Worm (Caenorhabditis elegans): ENCODE results near the gene pqn-32.

Gene pqn-32

ce11 chrII:13073102-13073501 lies 34.7 kb upstream of the pqn-32 start, which contains the start of gene F42G4.5 (continued):
- TF ChIP-seq nhr-111 (GFP tag; optimal IDR thresholded peaks at IDR 0.05) (no peak), pqm-1 (tag; optimal IDR thresholded peaks at IDR 0.05) (peak; percentile 97), F49E8.2 (tag; optimal IDR thresholded peaks at IDR 0.05; ENCODE audit: borderline replicate concordance) (no peak), snpc-4 (tag; optimal IDR thresholded peaks at IDR 0.05) (no peak), mdl-1 (tag; optimal IDR thresholded peaks at IDR 0.05) (peak in 1 of 2 experiments; percentile 17), lir-3 (tag; optimal IDR thresholded peaks at IDR 0.05) (no peak), mxl-2 (GFP tag; conservative IDR thresholded peaks at IDR 0.05) (no peak), unc-62 (GFP tag; optimal IDR thresholded peaks at IDR 0.05 in 1 of 2) (no peak), unc-62 (tag; optimal IDR thresholded peaks at IDR 0.05) (no peak), pha-4 (GFP tag; IDR thresholded peaks at IDR 0.05) (no peak), pha-4 (tag; optimal IDR thresholded peaks at IDR 0.05) (no peak), Y48G9A.11 (GFP tag; IDR thresholded peaks at IDR 0.05) (no peak), T26A8.4 (GFP tag; IDR thresholded peaks at IDR 0.05) (no peak), ama-1 (optimal IDR thresholded peaks at IDR 0.05) (no peak), nhr-6 (tag; optimal IDR thresholded peaks at IDR 0.05) (no peak), tra-1 (GFP tag; IDR thresholded peaks at IDR 0.05) (no peak), jun-1 (tag; optimal IDR thresholded peaks at IDR 0.05) (no peak), ZK546.5 (tag; optimal IDR thresholded peaks at IDR 0.05) (no peak), ceh-32 (tag; optimal IDR thresholded peaks at IDR 0.05; ENCODE audit: poor library complexity) (no peak), lin-29 (GFP tag; IDR thresholded peaks at IDR 0.05) (no peak), nhr-237 (tag; optimal IDR thresholded peaks at IDR 0.05) (no peak), mxl-3 (GFP tag; optimal IDR thresholded peaks at IDR 0.05) (peak; percentile 27), madf-5 (GFP tag; IDR thresholded peaks at IDR 0.05) (no peak), R02D3.7 (tag; optimal IDR thresholded peaks at IDR 0.05) (no peak), hlh-11 (tag; optimal IDR thresholded peaks at IDR 0.05) (peak; percentile 88), attf-4 (tag; optimal IDR thresholded peaks at IDR 0.05) (no peak), saeg-2 (GFP tag; IDR thresholded peaks at IDR 0.05) (no peak), fkh-10 (GFP tag; optimal IDR thresholded peaks at IDR 0.05) (no peak), dpl-1 (GFP tag; optimal IDR thresholded peaks at IDR 0.05) (no peak), ces-1 (GFP tag; optimal IDR thresholded peaks at IDR 0.05) (no peak), ceh-20 (GFP tag; IDR thresholded peaks at IDR 0.05) (no peak), tag-97 (GFP tag; IDR thresholded peaks at IDR 0.05) (no peak), ztf-11 (tag; optimal IDR thresholded peaks at IDR 0.05) (no peak), fos-1 (tag; optimal IDR thresholded peaks at IDR 0.05) (no peak), ctbp-1 (GFP tag; IDR thresholded peaks at IDR 0.05) (no peak), unc-130 (GFP tag; optimal IDR thresholded peaks at IDR 0.05) (no peak), nhr-77 (tag; optimal IDR thresholded peaks at IDR 0.05) (peak; percentile 45), ceh-28 (tag; optimal IDR thresholded peaks at IDR 0.05) (no peak), D1046.2 (GFP tag; IDR thresholded peaks at IDR 0.05) (no peak), hif-1 (tag; optimal IDR thresholded peaks at IDR 0.05) (no peak), ZK337.2 (GFP tag; IDR thresholded peaks at IDR 0.05) (no peak), nhr-102 (tag; optimal IDR thresholded peaks at IDR 0.05) (no peak), cey-2 (tag; optimal IDR thresholded peaks at IDR 0.05; ENCODE audit: borderline replicate concordance, insufficient read depth) (no peak), set-16 (GFP tag; IDR thresholded peaks at IDR 0.05) (no peak), lim-7 (GFP tag; IDR thresholded peaks at IDR 0.05) (no peak), F44E2.7 (GFP tag; IDR thresholded peaks at IDR 0.05) (no peak), nhr-41 (GFP tag; IDR thresholded peaks at IDR 0.05) (peak; percentile 98), duxl-1 (tag; optimal IDR thresholded peaks at IDR 0.05; ENCODE audit: poor library complexity) (no peak), F26F4.8 (GFP tag; conservative IDR thresholded peaks at IDR 0.05) (no peak), nhr-25 (tag; optimal IDR thresholded peaks at IDR 0.05; ENCODE audit: borderline replicate concordance, insufficient read depth) (no peak), T20F7.1 (GFP tag; optimal IDR thresholded peaks at IDR 0.05) (no peak), sdz-12 (GFP tag; optimal IDR thresholded peaks at IDR 0.05) (no peak), aly-2 (tag; optimal IDR thresholded peaks at IDR 0.05) (no peak)
